Worm (Caenorhabditis elegans): ENCODE data around the gene drl-1.

The drl-1 gene

DNA sequence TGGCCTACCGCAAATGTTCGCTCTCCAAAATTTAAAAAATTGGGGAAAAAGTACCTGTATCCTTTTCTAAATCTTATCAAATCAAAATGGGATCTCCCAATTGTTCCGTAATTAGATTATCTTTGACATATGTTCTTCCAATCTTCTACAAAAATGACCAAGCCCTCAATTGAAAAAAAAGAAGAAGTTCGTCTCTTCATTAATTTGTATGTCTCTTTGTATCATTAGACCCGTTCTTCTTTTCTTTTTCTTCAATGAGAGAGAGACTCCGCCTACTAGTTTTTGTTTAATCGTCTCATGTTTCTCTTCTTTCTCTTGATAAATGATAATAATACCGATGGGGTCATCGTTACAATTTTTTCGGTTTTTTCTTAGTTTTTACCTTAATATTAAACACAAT lies 21.6 kb upstream of the drl-1 start:
- TF ChIP-seq snpc-4 (tag; optimal IDR thresholded peaks at IDR 0.05), result no peak
- no peak for TF ChIP-seq ces-1 (GFP tag; optimal IDR thresholded peaks at IDR 0.05)

DNA sequence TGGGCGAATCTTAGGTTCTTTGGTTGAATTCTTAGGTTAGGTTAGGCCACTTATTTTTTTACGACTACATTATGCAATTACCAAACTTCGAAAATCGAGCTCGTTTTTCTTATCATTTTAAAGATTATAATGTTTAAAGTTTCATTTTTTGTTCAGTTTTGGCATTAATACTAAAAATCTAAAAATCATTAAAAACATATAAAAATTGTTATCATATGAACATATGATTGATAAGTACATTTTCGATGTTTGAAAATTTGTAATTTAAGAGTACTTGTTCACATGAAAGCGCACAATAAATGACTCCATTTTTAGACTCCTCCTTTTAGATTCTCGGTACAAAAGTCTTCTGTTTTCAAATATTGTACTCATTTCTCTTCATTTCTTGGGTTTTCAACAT lies 19.8 kb upstream of the drl-1 start:
- TF ChIP-seq mab-5 (tag; optimal IDR thresholded peaks at IDR 0.05) (no peak), hlh-1 (tag; optimal IDR thresholded peaks at IDR 0.05) (no peak), ceh-83 (GFP tag; optimal IDR thresholded peaks at IDR 0.05) (no peak), snpc-4 (tag; optimal IDR thresholded peaks at IDR 0.05) (no peak), ham-2 (GFP tag; optimal IDR thresholded peaks at IDR 0.05) (no peak)

DNA sequence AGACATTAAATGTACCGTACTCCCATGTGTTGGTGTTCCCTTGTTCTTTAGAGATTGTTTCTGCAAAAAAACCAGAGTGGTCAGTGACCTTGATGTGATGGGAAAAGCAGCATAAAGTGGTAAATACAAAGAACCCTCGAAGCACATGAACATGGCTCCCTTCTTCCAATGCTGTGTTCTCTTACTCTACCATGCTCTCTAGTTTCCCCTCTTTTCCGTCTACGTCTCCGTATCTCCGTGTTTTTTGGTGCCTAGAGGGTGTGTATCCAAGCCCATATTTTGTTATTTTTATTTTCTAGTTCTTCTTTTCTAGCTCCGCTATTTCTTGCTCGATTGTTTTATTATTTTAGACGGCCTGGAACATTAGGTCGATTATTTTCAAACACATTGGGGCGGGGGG lies 18.3 kb upstream of the drl-1 start:
- TF ChIP-seq mep-1 (tag; optimal IDR thresholded peaks at IDR 0.05) (no peak), ceh-43 (GFP tag; optimal IDR thresholded peaks at IDR 0.05) (no peak), tbx-8 (GFP tag; optimal IDR thresholded peaks at IDR 0.05) (no peak)

DNA sequence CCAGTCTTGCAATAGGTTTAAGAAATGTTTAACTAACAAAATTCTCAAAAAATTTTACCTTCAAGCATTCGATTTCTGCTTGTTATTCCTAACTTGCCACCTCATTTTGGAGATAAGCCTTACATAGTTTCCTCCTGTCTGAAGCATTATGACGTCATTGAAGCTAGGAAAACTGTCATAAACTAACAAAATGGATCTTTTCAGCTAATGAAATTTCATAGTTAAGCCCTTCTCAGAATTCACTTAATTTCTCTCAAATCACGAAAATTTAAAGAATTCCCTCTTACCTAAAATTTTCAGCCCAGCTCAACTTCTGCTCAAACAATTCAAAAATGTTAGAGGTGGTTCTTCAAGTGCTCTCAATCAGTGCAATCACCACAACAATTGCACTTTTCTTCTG lies 17.7 kb upstream of the drl-1 start, which contains the start of gene swt-1:
Gene swt-1 (plus strand): TSS at position 301 of the 400 bp plus-strand sequence.
- TF ChIP-seq zip-8 (tag; optimal IDR thresholded peaks at IDR 0.05) (peak; percentile 73), nhr-2 (tag; optimal IDR thresholded peaks at IDR 0.05) (no peak)

DNA sequence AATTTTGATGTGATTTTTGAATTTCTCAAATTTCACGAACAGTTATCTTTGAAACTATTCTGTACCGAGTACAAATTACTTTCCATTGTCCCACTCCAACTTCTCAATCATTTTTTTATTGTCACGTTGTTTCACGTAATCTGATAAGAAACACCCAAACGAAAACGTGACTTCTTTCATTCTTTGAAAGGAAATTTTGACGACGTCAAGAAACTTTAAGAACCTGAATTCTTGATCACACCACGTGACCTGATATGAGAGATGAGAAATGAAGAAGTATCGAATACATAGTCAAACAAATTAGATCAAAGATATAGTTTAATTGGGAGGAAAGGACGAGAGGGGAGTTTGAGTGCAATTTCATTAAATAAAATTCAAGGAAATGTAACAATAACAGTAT lies 15.3 kb upstream of the drl-1 start:
- TF ChIP-seq nhr-12 (tag; optimal IDR thresholded peaks at IDR 0.05), result no peak
- TF ChIP-seq mls-2 (tag; optimal IDR thresholded peaks at IDR 0.05), result no peak
- TF ChIP-seq tbx-8 (GFP tag; optimal IDR thresholded peaks at IDR 0.05), result no peak
- no peak for TF ChIP-seq sptf-1 (tag; optimal IDR thresholded peaks at IDR 0.05)
- TF ChIP-seq ces-1 (GFP tag; optimal IDR thresholded peaks at IDR 0.05), result no peak
- no peak for TF ChIP-seq flh-1 (GFP tag; optimal IDR thresholded peaks at IDR 0.05)
- TF ChIP-seq unc-39 (tag; optimal IDR thresholded peaks at IDR 0.05), result no peak
- TF ChIP-seq nhr-237 (tag; optimal IDR thresholded peaks at IDR 0.05), result no peak
- no peak for TF ChIP-seq mep-1 (tag; optimal IDR thresholded peaks at IDR 0.05)
- no peak for TF ChIP-seq pha-4 (tag; optimal IDR thresholded peaks at IDR 0.05)
- no peak for TF ChIP-seq hlh-1 (tag; optimal IDR thresholded peaks at IDR 0.05)
- no peak for TF ChIP-seq elt-3 (tag; optimal IDR thresholded peaks at IDR 0.05)

DNA sequence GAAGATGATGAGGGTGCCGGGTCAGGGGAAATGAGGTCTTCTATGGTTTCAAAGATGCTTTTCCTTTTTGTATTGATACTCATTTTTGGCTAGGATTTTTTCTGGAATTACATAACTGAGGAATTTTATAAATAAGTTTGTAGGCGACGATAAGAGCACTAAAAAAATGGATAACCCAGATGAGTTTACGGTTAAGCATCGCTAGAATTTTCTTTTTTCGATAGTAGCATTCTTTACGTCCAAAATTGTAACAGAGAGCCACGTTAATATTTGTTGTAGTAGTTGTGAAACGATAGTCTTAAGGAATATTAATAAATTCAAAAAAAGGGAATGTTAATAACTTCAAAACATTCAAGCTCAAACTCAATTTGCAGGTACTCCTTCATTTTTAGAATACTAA lies 11.2 kb upstream of the drl-1 start, which contains the start of gene snai-1:
Gene snai-1 (minus strand): TSS at position 101 of the 400 bp plus-strand sequence.
- TF ChIP-seq drap-1 (GFP tag; optimal IDR thresholded peaks at IDR 0.05) (no peak), nhr-76 (tag; optimal IDR thresholded peaks at IDR 0.05) (no peak), M03D4.4 (tag; optimal IDR thresholded peaks at IDR 0.05) (no peak), nhr-2 (tag; optimal IDR thresholded peaks at IDR 0.05) (no peak), cnd-1 (tag; optimal IDR thresholded peaks at IDR 0.05) (no peak), ceh-83 (GFP tag; optimal IDR thresholded peaks at IDR 0.05) (no peak), sptf-1 (tag; optimal IDR thresholded peaks at IDR 0.05) (no peak)

DNA sequence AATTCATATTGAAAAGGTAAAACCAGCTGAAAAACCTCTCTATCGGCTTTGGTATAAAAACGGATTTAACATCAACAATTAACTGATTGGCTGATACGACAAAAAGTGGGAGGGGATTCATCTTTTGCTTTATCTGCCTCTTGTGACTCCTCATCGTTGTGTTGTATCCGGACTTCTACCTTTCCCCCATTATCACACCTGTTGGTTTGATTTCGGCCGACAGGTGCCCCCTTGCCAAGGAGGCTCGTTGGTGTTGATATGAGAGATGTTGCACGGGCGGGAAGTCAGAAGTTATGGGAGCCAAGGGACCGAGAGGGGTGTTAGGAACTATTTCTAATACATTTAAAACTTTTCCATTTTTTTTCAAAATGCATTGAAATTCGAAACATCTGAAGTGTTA lies 10.4 kb upstream of the drl-1 start:
- no peak for TF ChIP-seq zip-8 (tag; optimal IDR thresholded peaks at IDR 0.05)
- TF ChIP-seq nhr-28 (tag; optimal IDR thresholded peaks at IDR 0.05), result no peak
- TF ChIP-seq elt-1 (tag; optimal IDR thresholded peaks at IDR 0.05; ENCODE audit: borderline replicate concordance, insufficient read depth), result no peak
- TF ChIP-seq unc-120 (tag; optimal IDR thresholded peaks at IDR 0.05; ENCODE audit: poor library complexity, severe bottlenecking), result peak; percentile 44
- peak; percentile 80 for TF ChIP-seq hlh-1 (tag; optimal IDR thresholded peaks at IDR 0.05)

DNA sequence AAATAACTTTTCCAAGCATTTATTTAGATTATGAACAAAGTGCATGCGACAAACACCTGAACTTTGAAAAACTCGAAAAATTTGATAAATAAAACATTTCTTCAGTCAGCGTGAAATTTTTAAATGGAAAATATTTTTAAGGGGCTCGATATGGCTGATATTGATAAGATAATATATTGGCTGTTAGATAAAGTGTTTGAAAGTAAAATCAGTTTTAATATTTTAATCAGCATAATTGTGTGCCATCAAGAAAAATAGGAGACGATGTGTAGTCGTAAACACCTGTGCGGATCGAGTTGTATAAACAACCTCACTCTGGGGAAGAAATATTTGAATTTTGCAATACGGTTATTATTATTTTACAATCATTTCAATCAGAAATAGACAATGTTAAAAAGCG lies 5.2 kb upstream of the drl-1 start:
- TF ChIP-seq elt-3 (tag; optimal IDR thresholded peaks at IDR 0.05) (no peak), nhr-12 (tag; optimal IDR thresholded peaks at IDR 0.05) (no peak), snpc-4 (tag; optimal IDR thresholded peaks at IDR 0.05) (no peak), pha-4 (tag; optimal IDR thresholded peaks at IDR 0.05) (no peak), ces-1 (GFP tag; optimal IDR thresholded peaks at IDR 0.05) (no peak), M03D4.4 (tag; optimal IDR thresholded peaks at IDR 0.05) (no peak), unc-39 (tag; optimal IDR thresholded peaks at IDR 0.05) (no peak), cnd-1 (tag; optimal IDR thresholded peaks at IDR 0.05) (no peak), zip-8 (tag; optimal IDR thresholded peaks at IDR 0.05) (no peak), sptf-1 (tag; optimal IDR thresholded peaks at IDR 0.05) (no peak), nhr-28 (tag; optimal IDR thresholded peaks at IDR 0.05) (no peak), mab-5 (tag; optimal IDR thresholded peaks at IDR 0.05) (no peak), unc-62 (GFP tag; optimal IDR thresholded peaks at IDR 0.05) (no peak), elt-1 (tag; optimal IDR thresholded peaks at IDR 0.05; ENCODE audit: borderline replicate concordance, insufficient read depth) (no peak), nhr-76 (tag; optimal IDR thresholded peaks at IDR 0.05) (no peak), nhr-237 (tag; optimal IDR thresholded peaks at IDR 0.05) (no peak), ceh-43 (GFP tag; optimal IDR thresholded peaks at IDR 0.05) (no peak)

Measured in whole organism, mixed stage, embryonic.